Worm (Caenorhabditis elegans) whole organism, L2 larva: ENCODE results near the gene pifk-1.

ENCODE experiments used
- C34F6.9 ChIP-seq: fragments of 150-350 bp; optimal IDR thresholded peaks from 2 replicates; lab custom pipeline; 2014; ENCODE audit warnings: missing biosample characterization, missing genetic modification characterization
- F13H6.1 ChIP-seq: sonication (generic microtip); optimal IDR thresholded peaks from 2 replicates; lab custom pipeline; 2016; ENCODE audit warnings: missing genetic modification characterization, missing compliant biosample characterization
- Y55F3AM.14 ChIP-seq: fragments of 200-800 bp; sonication (Bioruptor generic); optimal IDR thresholded peaks from 2 replicates; lab custom pipeline; 2018; ENCODE audit warnings: mild to moderate bottlenecking, missing genetic modification characterization, missing compliant biosample characterization
- ZK546.5 ChIP-seq: sonication (generic microtip); optimal IDR thresholded peaks from 2 replicates; lab custom pipeline; 2017; ENCODE audit warnings: missing biosample characterization, missing genetic modification characterization
- alr-1 ChIP-seq: fragments of 150-350 bp; optimal IDR thresholded peaks from 2 replicates; lab custom pipeline; 2014; ENCODE audit warnings: missing biosample characterization, missing genetic modification characterization
- aly-2 ChIP-seq: fragments of 150-350 bp; optimal IDR thresholded peaks from 2 replicates; lab custom pipeline; 2014; ENCODE audit warnings: missing biosample characterization, missing genetic modification characterization
- ama-1 ChIP-seq: fragments of 150-350 bp; optimal IDR thresholded peaks from 2 replicates; lab custom pipeline; 2018; ENCODE audit warnings: inconsistent platforms
- blmp-1 ChIP-seq: sonication (generic microtip); optimal IDR thresholded peaks from 2 replicates; lab custom pipeline; 2017; ENCODE audit warnings: missing genetic modification characterization, mild to moderate bottlenecking, missing compliant biosample characterization, antibody characterized with exemption, moderate library complexity; ENCODE audit not compliant: insufficient read depth
- ceh-16 ChIP-seq: fragments of 150-350 bp; optimal IDR thresholded peaks from 2 replicates; lab custom pipeline; 2014; ENCODE audit warnings: missing biosample characterization, missing genetic modification characterization
- ceh-82 ChIP-seq: fragments of 150-350 bp; optimal IDR thresholded peaks from 2 replicates; lab custom pipeline; 2014; ENCODE audit warnings: missing biosample characterization, missing genetic modification characterization
- crh-2 ChIP-seq: sonication (generic microtip); optimal IDR thresholded peaks from 2 replicates; lab custom pipeline; 2017; ENCODE audit warnings: missing biosample characterization, missing genetic modification characterization
- dmd-4 ChIP-seq: sonication (generic microtip); optimal IDR thresholded peaks from 2 replicates; lab custom pipeline; 2017; ENCODE audit warnings: missing biosample characterization, missing genetic modification characterization
- elt-1 ChIP-seq: fragments of 150-350 bp; optimal IDR thresholded peaks from 2 replicates; lab custom pipeline; 2014; ENCODE audit warnings: missing biosample characterization, missing genetic modification characterization
- elt-3 ChIP-seq: sonication (generic microtip); optimal IDR thresholded peaks from 2 replicates; lab custom pipeline; 2017; ENCODE audit warnings: missing biosample characterization, missing genetic modification characterization
- fos-1 ChIP-seq: fragments of 150-350 bp; optimal IDR thresholded peaks from 2 replicates; lab custom pipeline; 2014; ENCODE audit warnings: missing biosample characterization, missing genetic modification characterization
- gmeb-1 ChIP-seq: fragments of 150-350 bp; optimal IDR thresholded peaks from 2 replicates; lab custom pipeline; 2014; ENCODE audit warnings: missing biosample characterization, missing genetic modification characterization
- lin-11 ChIP-seq: fragments of 150-350 bp; sonication (generic microtip); optimal IDR thresholded peaks from 2 replicates; lab custom pipeline; 2014; ENCODE audit warnings: missing biosample characterization, missing genetic modification characterization, inconsistent platforms, mixed read lengths
- lin-13 ChIP-seq: fragments of 150-350 bp; optimal IDR thresholded peaks from 2 replicates; lab custom pipeline; 2014; ENCODE audit warnings: missing biosample characterization, missing genetic modification reagents, missing genetic modification characterization
- lsy-2 ChIP-seq, 2 experiments: fragments of 150-350 bp in 1 of 2; sonication (generic microtip) in 1 of 2; optimal IDR thresholded peaks; 2 replicates each; lab custom pipeline; 2014 to 2017; ENCODE audit warnings: missing biosample characterization in 2 of 2, missing genetic modification characterization in 2 of 2
- mab-5 ChIP-seq: fragments of 150-350 bp; optimal IDR thresholded peaks from 2 replicates; lab custom pipeline; 2014; ENCODE audit warnings: missing biosample characterization, missing genetic modification characterization
- mdl-1 ChIP-seq, 2 experiments: fragments of 150-350 bp in 1 of 2; sonication (generic microtip) in 1 of 2; optimal IDR thresholded peaks; 2 replicates each; lab custom pipeline; 2017; ENCODE audit warnings: missing biosample characterization in 2 of 2, missing genetic modification characterization in 2 of 2
- nhr-11 ChIP-seq: fragments of 150-350 bp; optimal IDR thresholded peaks from 2 replicates; lab custom pipeline; 2014; ENCODE audit warnings: missing biosample characterization, missing genetic modification characterization
- nhr-12 ChIP-seq: fragments of 150-350 bp; optimal IDR thresholded peaks from 2 replicates; lab custom pipeline; 2014; ENCODE audit warnings: missing biosample characterization, missing genetic modification characterization
- nhr-129 ChIP-seq: fragments of 150-350 bp; optimal IDR thresholded peaks from 2 replicates; lab custom pipeline; 2014; ENCODE audit warnings: missing biosample characterization, missing genetic modification characterization
- nhr-237 ChIP-seq: fragments of 150-350 bp; optimal IDR thresholded peaks from 2 replicates; lab custom pipeline; 2014; ENCODE audit warnings: missing biosample characterization, missing genetic modification characterization
- nhr-25 ChIP-seq: fragments of 150-350 bp; sonication (generic microtip); optimal IDR thresholded peaks from 3 replicates; lab custom pipeline; 2014; ENCODE audit warnings: missing biosample characterization, missing genetic modification characterization
- peb-1 ChIP-seq: fragments of 150-350 bp; optimal IDR thresholded peaks from 2 replicates; lab custom pipeline; 2014; ENCODE audit warnings: missing biosample characterization, missing genetic modification characterization
- sem-4 ChIP-seq: fragments of 150-350 bp; optimal IDR thresholded peaks from 2 replicates; lab custom pipeline; 2014; ENCODE audit warnings: missing biosample characterization, missing genetic modification reagents, missing genetic modification characterization
- skn-1 ChIP-seq: sonication (generic microtip); optimal IDR thresholded peaks from 2 replicates; lab custom pipeline; 2017; ENCODE audit warnings: missing biosample characterization, missing genetic modification characterization
- sma-3 ChIP-seq: sonication (generic microtip); optimal IDR thresholded peaks from 2 replicates; lab custom pipeline; 2016; ENCODE audit warnings: missing genetic modification reagents, missing genetic modification characterization, missing compliant biosample characterization
- sma-9 ChIP-seq, 2 experiments: fragments of 150-350 bp in 1 of 2; sonication (generic microtip) in 1 of 2; optimal IDR thresholded peaks; 2 replicates each; lab custom pipeline; 2014 to 2016; ENCODE audit warnings: missing genetic modification characterization in 2 of 2, mild to moderate bottlenecking in 1 of 2, missing biosample characterization in 1 of 2, missing compliant biosample characterization in 1 of 2, missing genetic modification reagents in 1 of 2, moderate library complexity in 1 of 2
- snpc-4 ChIP-seq: fragments of 150-350 bp; optimal IDR thresholded peaks from 2 replicates; lab custom pipeline; 2014; ENCODE audit warnings: missing biosample characterization, missing genetic modification characterization
- unc-39 ChIP-seq: fragments of 150-350 bp; optimal IDR thresholded peaks from 2 replicates; lab custom pipeline; 2014; ENCODE audit warnings: missing biosample characterization, missing genetic modification characterization
- unc-55 ChIP-seq: fragments of 150-350 bp; sonication (generic microtip); optimal IDR thresholded peaks from 3 replicates; lab custom pipeline; 2014; ENCODE audit warnings: missing biosample characterization, missing genetic modification reagents, missing genetic modification characterization
- unc-62 ChIP-seq: fragments of 150-350 bp; optimal IDR thresholded peaks from 2 replicates; lab custom pipeline; 2014; ENCODE audit warnings: missing biosample characterization, missing genetic modification reagents, missing genetic modification characterization
- ztf-1 ChIP-seq: fragments of 200-800 bp; sonication (Bioruptor generic); conservative IDR thresholded peaks from 2 replicates; pipeline ENCODE4 v1.3.6; 2022; ENCODE audit warnings: missing genetic modification characterization, missing compliant biosample characterization
- ztf-11 ChIP-seq: sonication (generic microtip); optimal IDR thresholded peaks from 2 replicates; lab custom pipeline; 2017; ENCODE audit warnings: missing biosample characterization, missing genetic modification characterization

pifk-1 gene

ce11 chrX:876935-877334 is 47.4 kb downstream of the pifk-1 start, which contains the start of gene ZC13.1 (continued):
- TF ChIP-seq lin-13 (GFP tag; lab: Kevin White, UChicago), result peak; percentile 75

DNA sequence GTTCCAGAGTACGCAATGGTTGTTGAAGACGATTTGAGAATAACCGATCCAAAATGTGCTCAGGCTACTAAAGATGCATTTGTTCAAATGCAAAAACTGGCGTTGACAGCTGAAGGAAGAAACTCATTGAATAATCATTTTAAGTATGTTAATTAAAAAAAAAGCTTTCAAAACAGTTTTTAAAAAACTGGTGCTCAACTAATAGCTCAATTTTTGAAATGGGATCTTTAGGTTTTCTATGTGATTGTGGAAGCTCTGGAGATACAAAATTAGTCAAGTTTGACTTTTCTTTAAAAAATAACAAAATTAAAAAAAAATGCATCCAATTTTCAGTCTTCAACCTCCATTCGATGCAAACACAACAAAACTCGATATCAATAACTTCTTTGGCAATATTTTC is 50.7 kb downstream of the pifk-1 start:
- TF ChIP-seq lin-13 (GFP tag; lab: Kevin White, UChicago) (no peak), aly-2 (tag; lab: Kevin White, UChicago) (no peak), nhr-129 (no peak), nhr-25 (tag; lab: Kevin White, UChicago) (no peak), peb-1 (tag; lab: Kevin White, UChicago) (no peak), fos-1 (no peak), F13H6.1 (no peak), dmd-4 (no peak), sma-3 (no peak), ama-1 (no peak), sem-4 (tag; lab: Kevin White, UChicago) (no peak), crh-2 (tag; lab: Kevin White, UChicago) (no peak), unc-39 (tag; lab: Kevin White, UChicago) (no peak)

DNA sequence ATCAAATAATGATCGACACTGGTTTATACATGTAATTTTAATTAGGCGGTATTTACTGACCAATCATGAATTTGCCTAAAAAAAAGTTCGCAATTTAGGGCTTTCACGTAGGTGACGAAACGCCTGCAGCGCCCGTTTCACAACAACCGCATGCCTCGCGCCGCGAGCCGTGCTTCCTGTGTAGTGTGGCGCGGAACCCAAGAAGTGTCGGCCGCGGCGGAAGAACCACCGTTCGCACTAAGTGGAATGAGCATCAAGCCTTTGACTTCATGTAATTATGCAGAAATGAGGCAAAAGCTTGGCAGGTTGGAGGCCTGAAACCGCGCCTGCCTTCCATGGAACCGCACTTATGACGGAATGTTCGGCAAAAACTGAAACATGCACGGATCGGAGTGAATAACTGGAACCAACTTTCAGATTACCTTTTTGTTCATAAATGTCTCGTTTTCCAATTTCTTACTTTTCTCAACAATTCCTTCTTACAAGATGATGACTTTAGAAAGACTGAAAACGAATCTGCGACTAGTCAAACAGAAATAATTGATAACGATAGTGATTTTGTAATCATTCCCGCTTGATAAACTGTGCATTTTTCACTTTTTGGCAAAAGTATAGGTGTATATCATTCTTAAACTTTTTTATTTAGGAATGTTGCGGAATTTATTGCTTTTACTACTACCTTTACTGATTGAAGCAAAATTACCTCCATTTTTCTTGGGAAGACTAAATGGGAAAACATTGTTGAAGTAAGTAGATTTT is 52.2 kb downstream of the pifk-1 start, which contains the start of gene F56F10.1:
Gene F56F10.1 (plus strand): TSS at position 647 of the 759 bp plus-strand sequence.
- TF ChIP-seq C34F6.9 (no peak), skn-1 (peak; percentile 31), ceh-82 (no peak), gmeb-1 (no peak), snpc-4 (peak; percentile 78), nhr-11 (tag; lab: Kevin White, UChicago) (no peak), fos-1 (peak; percentile 74)

- TF ChIP-seq alr-1 (no peak), sma-3 (peak; percentile 38), ztf-1 (GFP tag; lab: Robert Waterston, UW) (no peak), nhr-237 (tag; lab: Kevin White, UChicago) (no peak), unc-55 (GFP tag; lab: Kevin White, UChicago) (peak; percentile 40), ceh-16 (tag; lab: Kevin White, UChicago) (no peak), F13H6.1 (peak; percentile 46), skn-1 (no peak), lsy-2 (tag; optimal IDR thresholded peaks at IDR 0.05; lab: Kevin White, UChicago) (no peak), mdl-1 (tag; optimal IDR thresholded peaks at IDR 0.05; lab: Kevin White, UChicago) (no peak), fos-1 (peak; percentile 83), elt-1 (tag; lab: Kevin White, UChicago) (no peak), snpc-4 (no peak), crh-2 (tag; lab: Kevin White, UChicago) (peak; percentile 6), Y55F3AM.14 (no peak), aly-2 (tag; lab: Kevin White, UChicago) (no peak), C34F6.9 (peak; percentile 27), unc-39 (tag; lab: Kevin White, UChicago) (no peak), blmp-1 (tag; lab: Kevin White, UChicago) (peak; percentile 28), elt-3 (tag; lab: Kevin White, UChicago) (no peak), dmd-4 (no peak), ztf-11 (tag; lab: Kevin White, UChicago) (no peak), nhr-25 (tag; lab: Kevin White, UChicago) (peak; percentile 76), lin-11 (tag; lab: Kevin White, UChicago) (no peak), sma-9 (GFP tag; optimal IDR thresholded peaks at IDR 0.05; lab: Kevin White, UChicago) (peak; percentile 13), sma-9 (tag; optimal IDR thresholded peaks at IDR 0.05; lab: Kevin White, UChicago) (no peak), nhr-12 (tag; lab: Kevin White, UChicago) (no peak), mab-5 (tag; lab: Kevin White, UChicago) (no peak), unc-62 (no peak), ZK546.5 (no peak)
Observed at ce11 chrX:871020-871419, 53.3 kb downstream of the pifk-1 start, which contains the start of gene lgl-1. TSS of gene lgl-1 (minus strand) at chrX:871089.
